Fruit fly (Drosophila melanogaster): ENCODE measurements around the gene RluA-2.

Gene RluA-2

DNA sequence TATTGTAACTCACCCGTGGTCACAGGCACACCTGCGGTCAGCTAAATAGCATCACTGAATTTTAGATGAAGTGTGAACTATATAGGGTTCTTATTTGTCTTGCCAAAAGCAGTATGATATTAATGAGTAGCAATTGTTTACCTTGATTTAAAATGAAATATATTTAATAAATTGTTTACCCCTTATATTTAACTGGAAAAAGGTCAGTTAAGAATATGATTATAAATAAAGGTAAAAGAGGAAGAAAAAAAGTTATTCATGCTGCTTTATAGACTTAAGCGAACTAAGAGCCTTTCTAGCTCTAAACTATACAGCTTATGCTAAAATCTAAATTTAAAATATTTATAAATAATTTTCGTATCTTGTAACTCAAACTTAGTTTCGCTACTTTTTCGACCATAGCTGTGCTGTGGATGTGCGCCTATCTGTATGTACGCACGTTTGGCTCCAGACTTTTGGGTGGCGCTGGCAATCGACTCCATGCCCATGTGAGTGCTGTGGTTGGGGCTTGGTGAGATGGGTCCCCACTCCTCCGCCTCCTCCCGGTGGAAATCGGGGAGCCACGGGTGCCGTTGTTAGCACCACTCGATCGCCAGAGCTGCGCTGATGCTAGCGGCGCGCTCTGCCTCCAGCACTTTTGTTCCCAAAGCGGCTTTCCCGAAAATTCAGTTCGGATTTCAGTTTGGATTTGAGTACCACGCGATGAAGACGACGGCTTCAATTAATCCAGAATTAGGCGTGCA is 34.7 kb upstream of the RluA-2 start, which contains the start of gene loh (continued):
- TF ChIP-seq CG10959 (GFP tag; IDR thresholded peaks at IDR 0.05), result no peak
- TF ChIP-seq unc-4 (GFP tag; IDR thresholded peaks at IDR 0.05; ENCODE audit: partially characterized antibody), result no peak
- TF ChIP-seq usp (GFP tag; optimal IDR thresholded peaks at IDR 0.05), result no peak
- TF ChIP-seq CG3163 (GFP tag; optimal IDR thresholded peaks at IDR 0.05), result no peak
- no peak for TF ChIP-seq sc (optimal IDR thresholded peaks at IDR 0.05)
- TF ChIP-seq sc (GFP tag; optimal IDR thresholded peaks at IDR 0.05), result peak; percentile 44
- TF ChIP-seq CG17385 (GFP tag; optimal IDR thresholded peaks at IDR 0.05), result peak; percentile 65
- no peak for TF ChIP-seq lmd (GFP tag; IDR thresholded peaks at IDR 0.05)
- no peak; the same call in 1 of the 2 replicates for TF ChIP-seq CG14667 (GFP tag; IDR thresholded peaks at IDR 0.05)
- TF ChIP-seq jigr1 (GFP tag; IDR thresholded peaks at IDR 0.05), result no peak
- no peak for TF ChIP-seq gsb (GFP tag; IDR thresholded peaks at IDR 0.05)
- TF ChIP-seq tin (GFP tag; optimal IDR thresholded peaks at IDR 0.05), result peak; percentile 61
- TF ChIP-seq vnd (GFP tag; IDR thresholded peaks at IDR 0.05; ENCODE audit: partially characterized antibody), result no peak
- no peak for TF ChIP-seq Fer3 (tag; optimal IDR thresholded peaks at IDR 0.05)
- no peak for TF ChIP-seq pum (GFP tag; optimal IDR thresholded peaks at IDR 0.05)
- TF ChIP-seq h (optimal IDR thresholded peaks at IDR 0.05), result no peak
- TF ChIP-seq wek (GFP tag; optimal IDR thresholded peaks at IDR 0.05), result no peak
- no peak for TF ChIP-seq ap (GFP tag; IDR thresholded peaks at IDR 0.05)
- TF ChIP-seq onecut (GFP tag; IDR thresholded peaks at IDR 0.05), result 0 out of 2 replicates have a peak, but pooled peaks have one; percentile 28
- TF ChIP-seq Chrac-16 (GFP tag; optimal IDR thresholded peaks at IDR 0.05), result no peak
- TF ChIP-seq D (optimal IDR thresholded peaks at IDR 0.05), result no peak
- TF ChIP-seq D (GFP tag; optimal IDR thresholded peaks at IDR 0.05), result peak; percentile 74
- no peak for TF ChIP-seq sr (GFP tag; IDR thresholded peaks at IDR 0.05)
- peak; percentile 48 for TF ChIP-seq CG6854 (GFP tag; optimal IDR thresholded peaks at IDR 0.05)
- no peak for TF ChIP-seq tgo (GFP tag; IDR thresholded peaks at IDR 0.05)
- TF ChIP-seq fd3F (GFP tag; optimal IDR thresholded peaks at IDR 0.05), result peak; percentile 24
- TF ChIP-seq CG13775 (GFP tag; optimal IDR thresholded peaks at IDR 0.05), result peak; percentile 32
- TF ChIP-seq Xbp1 (GFP tag; optimal IDR thresholded peaks at IDR 0.05), result peak; percentile 46
- TF ChIP-seq ab (GFP tag; optimal IDR thresholded peaks at IDR 0.05), result no peak
- TF ChIP-seq otp (GFP tag; IDR thresholded peaks at IDR 0.05), result no peak
- TF ChIP-seq NfI (GFP tag; optimal IDR thresholded peaks at IDR 0.05), result peak; percentile 1
- TF ChIP-seq Ada2b (GFP tag; IDR thresholded peaks at IDR 0.05), result no peak
- no peak for TF ChIP-seq CG4360 (GFP tag; IDR thresholded peaks at IDR 0.05)
- peak; percentile 30 for TF ChIP-seq CG16815 (GFP tag; optimal IDR thresholded peaks at IDR 0.05)
- peak; percentile 7 for TF ChIP-seq trh (GFP tag; optimal IDR thresholded peaks at IDR 0.05)
- TF ChIP-seq hth (optimal IDR thresholded peaks at IDR 0.05), result no peak
- TF ChIP-seq CG13624 (GFP tag; optimal IDR thresholded peaks at IDR 0.05), result no peak
- TF ChIP-seq CG7372 (GFP tag; IDR thresholded peaks at IDR 0.05), result no peak
- TF ChIP-seq CG1233 (GFP tag; optimal IDR thresholded peaks at IDR 0.05), result peak; percentile 61
- TF ChIP-seq CG34224 (GFP tag; IDR thresholded peaks at IDR 0.05; ENCODE audit: partially characterized antibody), result no peak
- TF ChIP-seq jing (GFP tag; optimal IDR thresholded peaks at IDR 0.05), result no peak
- peak; percentile 65 for TF ChIP-seq CG17829 (tag; optimal IDR thresholded peaks at IDR 0.05)
- 0 out of 2 replicates have a peak, but pooled peaks have one; percentile 5 for TF ChIP-seq sob (GFP tag; IDR thresholded peaks at IDR 0.05)
- TF ChIP-seq pho (GFP tag; optimal IDR thresholded peaks at IDR 0.05), result no peak
- no peak for TF ChIP-seq MESR4 (GFP tag; optimal IDR thresholded peaks at IDR 0.05)
- peak; percentile 24 for TF ChIP-seq trem (tag; optimal IDR thresholded peaks at IDR 0.05)
- no peak for TF ChIP-seq CG31365 (tag; optimal IDR thresholded peaks at IDR 0.05)
- TF ChIP-seq CG9215 (GFP tag; IDR thresholded peaks at IDR 0.05), result no peak
- no peak for TF ChIP-seq maf-S (GFP tag; optimal IDR thresholded peaks at IDR 0.05)
- TF ChIP-seq CG12071 (GFP tag; optimal IDR thresholded peaks at IDR 0.05), result no peak
- 0 out of 3 replicates have a peak, but pooled peaks have one; percentile 10 for TF ChIP-seq ken (GFP tag; IDR thresholded peaks at IDR 0.05)
- peak; percentile 46 for TF ChIP-seq salm (tag; optimal IDR thresholded peaks at IDR 0.05)
